Worm (Caenorhabditis elegans) whole organism, L3 larva: ENCODE measurements around the gene flp-3.

ENCODE experiments used
- ZK546.5 ChIP-seq: sonication (generic microtip); optimal IDR thresholded peaks from 2 replicates; lab custom pipeline; 2017; ENCODE audit warnings: missing biosample characterization, missing genetic modification characterization
- aly-2 ChIP-seq: fragments of 150-350 bp; optimal IDR thresholded peaks from 2 replicates; lab custom pipeline; 2014; ENCODE audit warnings: missing biosample characterization, missing genetic modification characterization
- ceh-28 ChIP-seq: fragments of 150-350 bp; optimal IDR thresholded peaks from 2 replicates; lab custom pipeline; 2014; ENCODE audit warnings: missing biosample characterization, missing genetic modification reagents, missing genetic modification characterization
- egl-27 ChIP-seq: sonication (generic microtip); optimal IDR thresholded peaks from 4 replicates; lab custom pipeline; 2017; ENCODE audit warnings: missing biosample characterization, missing genetic modification reagents, missing genetic modification characterization
- nhr-11 ChIP-seq: fragments of 150-350 bp; optimal IDR thresholded peaks from 2 replicates; lab custom pipeline; 2014; ENCODE audit warnings: missing biosample characterization, missing genetic modification characterization
- nhr-25 ChIP-seq: sonication (generic microtip); optimal IDR thresholded peaks from 2 replicates; lab custom pipeline; 2017; ENCODE audit warnings: missing biosample characterization, missing genetic modification characterization
- nhr-77 ChIP-seq: fragments of 150-350 bp; optimal IDR thresholded peaks from 2 replicates; lab custom pipeline; 2014; ENCODE audit warnings: missing biosample characterization, missing genetic modification characterization
- pha-4 ChIP-seq: fragments of 150-350 bp; optimal IDR thresholded peaks from 2 replicates; lab custom pipeline; 2014; ENCODE audit warnings: missing biosample characterization, missing genetic modification reagents, missing genetic modification characterization
- unc-62 ChIP-seq: fragments of 150-350 bp; sonication (generic microtip); optimal IDR thresholded peaks from 4 replicates; lab custom pipeline; 2014; ENCODE audit warnings: missing biosample characterization, missing genetic modification reagents, missing genetic modification characterization
- zag-1 ChIP-seq: fragments of 150-350 bp; optimal IDR thresholded peaks from 2 replicates; lab custom pipeline; 2014; ENCODE audit warnings: missing biosample characterization, missing genetic modification characterization
- ztf-4 ChIP-seq: fragments of 150-350 bp; optimal IDR thresholded peaks from 2 replicates; lab custom pipeline; 2014; ENCODE audit warnings: missing biosample characterization, missing genetic modification characterization

- TF ChIP-seq nhr-25 (tag; lab: Kevin White, UChicago) (no peak), nhr-11 (tag; lab: Kevin White, UChicago) (no peak), ztf-4 (tag; lab: Kevin White, UChicago) (no peak), zag-1 (tag; lab: Kevin White, UChicago) (no peak), pha-4 (no peak), nhr-77 (tag; lab: Kevin White, UChicago) (no peak), ceh-28 (no peak), aly-2 (no peak), unc-62 (GFP tag; lab: Kevin White, UChicago) (no peak), ZK546.5 (no peak), egl-27 (tag; lab: Kevin White, UChicago) (no peak)
These were observed 23.1 kb downstream of the flp-3 start, which contains the start of gene mlck-1 for ce11 chrX:10069692-10070091.
